Worm (Caenorhabditis elegans) whole organism, L4 larva: Measurements from ENCODE around the gene set-25.

Experiments
- mdl-1 ChIP-seq, 2 experiments: fragments of 150-350 bp in 1 of 2; sonication (generic microtip) in 1 of 2; optimal IDR thresholded peaks; 2 replicates each; lab custom pipeline; 2014 to 2017; ENCODE audit warnings: missing biosample characterization in 2 of 2, missing genetic modification characterization in 2 of 2
- mes-2 ChIP-seq: sonication (generic microtip); optimal IDR thresholded peaks from 2 replicates; lab custom pipeline; 2016; ENCODE audit warnings: missing genotype, mild to moderate bottlenecking, missing genetic modification characterization, missing compliant biosample characterization; ENCODE audit not compliant: poor library complexity, severe bottlenecking
- mxl-2 ChIP-seq: fragments of 200-800 bp; sonication (Bioruptor generic); conservative IDR thresholded peaks from 2 replicates; pipeline ENCODE4 v1.3.6; 2022; ENCODE audit warnings: missing genetic modification reagents, missing genetic modification characterization, missing compliant biosample characterization
- nhr-102 ChIP-seq: sonication (generic microtip); optimal IDR thresholded peaks from 2 replicates; lab custom pipeline; 2016; ENCODE audit warnings: mild to moderate bottlenecking, missing genetic modification characterization, moderate library complexity, missing compliant biosample characterization
- nhr-237 ChIP-seq: sonication (generic microtip); optimal IDR thresholded peaks from 2 replicates; lab custom pipeline; 2017; ENCODE audit warnings: missing biosample characterization, missing genetic modification characterization
- nhr-48 ChIP-seq: sonication (generic microtip); optimal IDR thresholded peaks from 2 replicates; lab custom pipeline; 2016; ENCODE audit warnings: mild to moderate bottlenecking, missing genetic modification characterization, missing compliant biosample characterization
- pha-4 ChIP-seq, 2 experiments: fragments of 150-350 bp in 1 of 2; fragments of 200-800 bp in 1 of 2; sonication (Bioruptor generic) in 1 of 2; IDR thresholded peaks in 1 of 2; optimal IDR thresholded peaks in 1 of 2; 2 replicates each; pipeline versions ENCODE4 v1.3.6 to Lab custom; 2014 to 2022; ENCODE audit warnings: missing genetic modification characterization in 2 of 2, missing genetic modification reagents in 2 of 2, missing biosample characterization in 1 of 2, missing compliant biosample characterization in 1 of 2
- snpc-1.2 ChIP-seq: fragments of 200-800 bp; sonication (Bioruptor generic); IDR thresholded peaks from 2 replicates; pipeline ENCODE4 v1.3.6; 2022; ENCODE audit warnings: missing genetic modification reagents, missing genetic modification characterization, missing compliant biosample characterization
- unc-62 ChIP-seq, 3 experiments: fragments of 150-350 bp in 1 of 3; sonication (generic microtip); optimal IDR thresholded peaks in 2 of 3; peaks in 1 of 3; 1 replicate in 1 of 3; 2 replicates in 2 of 3; lab custom pipeline; 2014 to 2017; ENCODE audit warnings: missing biosample characterization in 3 of 3, missing genetic modification characterization in 3 of 3, missing genetic modification reagents in 3 of 3, missing genotype in 1 of 3

ce11 chrIII:13342079-13342734 is 49.3 kb upstream of the set-25 start, which contains the start of gene dro-1:
- TF ChIP-seq nhr-102 (no peak), mxl-2 (GFP tag; lab: Robert Waterston, UW) (no peak), nhr-237 (no peak), unc-62 (GFP tag; optimal IDR thresholded peaks at IDR 0.05 in 1 of 2; lab: Kevin White, UChicago) (peak in 1 of 2 experiments; percentile 93), unc-62 (tag; optimal IDR thresholded peaks at IDR 0.05; lab: Kevin White, UChicago) (no peak), snpc-1.2 (GFP tag; lab: Robert Waterston, UW) (no peak), mdl-1 (tag; optimal IDR thresholded peaks at IDR 0.05; lab: Kevin White, UChicago) (no peak), nhr-48 (tag; lab: Kevin White, UChicago) (no peak), pha-4 (GFP tag; IDR thresholded peaks at IDR 0.05; lab: Robert Waterston, UW) (no peak), pha-4 (tag; optimal IDR thresholded peaks at IDR 0.05; lab: Kevin White, UChicago) (no peak), mes-2 (no peak)
